Worm (Caenorhabditis elegans) whole organism, mixed stage, embryonic: ENCODE data around the gene C54E10.7.

Experiments
- ceh-83 ChIP-seq: fragments of 200-800 bp; sonication (Bioruptor generic); optimal IDR thresholded peaks from 2 replicates; lab custom pipeline; 2018; ENCODE audit warnings: mild to moderate bottlenecking, missing genetic modification characterization, missing compliant biosample characterization
- ces-1 ChIP-seq: fragments of 150-350 bp; optimal IDR thresholded peaks from 2 replicates; lab custom pipeline; 2014; ENCODE audit warnings: missing biosample characterization, missing genetic modification reagents, missing genetic modification characterization
- elt-3 ChIP-seq: fragments of 150-350 bp; optimal IDR thresholded peaks from 2 replicates; lab custom pipeline; 2014; ENCODE audit warnings: missing biosample characterization, missing genetic modification characterization
- lin-13 ChIP-seq: fragments of 150-350 bp; optimal IDR thresholded peaks from 2 replicates; lab custom pipeline; 2014; ENCODE audit warnings: missing biosample characterization, missing genetic modification characterization
- lin-32 ChIP-seq: fragments of 200-800 bp; sonication (Bioruptor generic); optimal IDR thresholded peaks from 2 replicates; lab custom pipeline; 2018; ENCODE audit warnings: mild to moderate bottlenecking, missing genetic modification characterization, missing compliant biosample characterization
- lsy-2 ChIP-seq: fragments of 150-350 bp; optimal IDR thresholded peaks from 2 replicates; lab custom pipeline; 2014; ENCODE audit warnings: missing biosample characterization, missing genetic modification characterization
- nhr-12 ChIP-seq: fragments of 150-350 bp; optimal IDR thresholded peaks from 2 replicates; lab custom pipeline; 2014; ENCODE audit warnings: missing biosample characterization, missing genetic modification characterization
- pha-4 ChIP-seq: fragments of 150-350 bp; optimal IDR thresholded peaks from 2 replicates; lab custom pipeline; 2018; ENCODE audit warnings: missing biosample characterization, missing genetic modification reagents, missing genetic modification characterization
- snpc-4 ChIP-seq: fragments of 150-350 bp; optimal IDR thresholded peaks from 2 replicates; lab custom pipeline; 2014; ENCODE audit warnings: missing biosample characterization, missing genetic modification characterization
- unc-62 ChIP-seq: fragments of 150-350 bp; optimal IDR thresholded peaks from 2 replicates; lab custom pipeline; 2014; ENCODE audit warnings: missing biosample characterization, missing genetic modification reagents, missing genetic modification characterization

DNA sequence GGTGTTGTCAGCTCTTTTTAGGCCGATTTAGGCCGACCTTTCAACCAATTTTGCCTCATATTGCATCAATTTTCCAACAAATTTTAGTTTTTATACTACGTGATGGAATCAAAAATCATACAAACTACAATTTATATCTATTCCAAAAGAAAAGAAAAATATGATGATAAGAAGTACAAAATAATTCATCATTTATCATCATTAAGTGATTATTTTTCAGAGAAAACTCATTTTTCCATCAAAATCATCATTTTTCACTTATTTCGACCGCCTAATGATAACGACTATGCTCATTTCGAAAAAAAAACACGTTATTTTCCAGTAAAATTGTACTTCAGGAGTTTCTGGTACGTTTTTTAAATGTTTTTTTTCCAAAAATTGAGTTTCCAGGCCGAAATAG, 43.3 kb downstream of the C54E10.7 start:
- TF ChIP-seq unc-62 (GFP tag; lab: Kevin White, UChicago), result no peak
- no peak for TF ChIP-seq elt-3 (tag; lab: Kevin White, UChicago)
- TF ChIP-seq lin-32 (GFP tag; lab: Kevin White, UChicago), result no peak
- no peak for TF ChIP-seq pha-4
- no peak for TF ChIP-seq lin-13 (tag; lab: Kevin White, UChicago)
- no peak for TF ChIP-seq ces-1 (GFP tag; lab: Kevin White, UChicago)
- no peak for TF ChIP-seq snpc-4 (tag; lab: Kevin White, UChicago)
- no peak for TF ChIP-seq nhr-12 (tag; lab: Kevin White, UChicago)
- no peak for TF ChIP-seq lsy-2
- TF ChIP-seq ceh-83 (GFP tag; lab: Kevin White, UChicago), result no peak
